Fruit fly (Drosophila melanogaster) whole organism, wandering third instar larva: ENCODE data around the gene trus.
A peak's percentile ranks its signal among the peaks of the same experiment; 100 is the strongest.

Experiments used
- Abd-B ChIP-seq: fragments of >200 bp; optimal IDR thresholded peaks from 2 replicates; lab custom pipeline; 2017; ENCODE audit warnings: missing biosample characterization, missing genetic modification characterization
- CG32264 ChIP-seq: fragments of 200-800 bp; sonication (Bioruptor generic); optimal IDR thresholded peaks from 2 replicates; lab custom pipeline; 2016; ENCODE audit warnings: missing biosample characterization, missing genetic modification characterization
- CG9705 ChIP-seq: fragments of 200-800 bp; sonication (Bioruptor generic); optimal IDR thresholded peaks from 2 replicates; lab custom pipeline; 2018; ENCODE audit warnings: missing biosample characterization, mild to moderate bottlenecking, missing genetic modification characterization
- CrebA ChIP-seq: fragments of 200-800 bp; sonication (Bioruptor generic); optimal IDR thresholded peaks from 2 replicates; lab custom pipeline; 2016; ENCODE audit warnings: missing biosample characterization, mild to moderate bottlenecking, missing genetic modification characterization, borderline replicate concordance
- Dfd ChIP-seq: fragments of >200 bp; optimal IDR thresholded peaks from 2 replicates; lab custom pipeline; 2017; ENCODE audit warnings: missing biosample characterization, missing genetic modification characterization
- Dif ChIP-seq: fragments of 200-275, 200-300 bp; sonication (Bioruptor generic); optimal IDR thresholded peaks from 2 replicates; lab custom pipeline; 2018; ENCODE audit warnings: missing biosample characterization, missing genetic modification characterization; ENCODE audit not compliant: partially characterized antibody
- HLH106 ChIP-seq: fragments of 200-800 bp; optimal IDR thresholded peaks from 3 replicates; lab custom pipeline; 2019; ENCODE audit warnings: missing biosample characterization, mild to moderate bottlenecking, missing genetic modification characterization, moderate library complexity
- Hnf4 ChIP-seq: fragments of 200-800 bp; sonication (Bioruptor generic); optimal IDR thresholded peaks from 2 replicates; lab custom pipeline; 2016; ENCODE audit warnings: missing biosample characterization, mild to moderate bottlenecking, missing genetic modification characterization
- Jra ChIP-seq: sonication (Bioruptor generic); optimal IDR thresholded peaks from 2 replicates; lab custom pipeline; 2016; ENCODE audit warnings: missing biosample characterization, missing genetic modification characterization
- Mio ChIP-seq: sonication (Bioruptor generic); optimal IDR thresholded peaks from 2 replicates; lab custom pipeline; 2016; ENCODE audit warnings: missing biosample characterization, missing genetic modification characterization
- Myc ChIP-seq: fragments of >200 bp; optimal IDR thresholded peaks from 2 replicates; lab custom pipeline; 2017
- OdsH ChIP-seq: fragments of 200-800 bp; sonication (Bioruptor generic); optimal IDR thresholded peaks from 2 replicates; lab custom pipeline; 2016; ENCODE audit warnings: missing biosample characterization, mild to moderate bottlenecking, missing genetic modification characterization
- Rel ChIP-seq, 2 experiments: fragments of 200-800 bp; sonication (Bioruptor generic) in 1 of 2; optimal IDR thresholded peaks; 2 replicates in 1 of 2; 3 replicates in 1 of 2; lab custom pipeline; 2016 to 2019; ENCODE audit warnings: mild to moderate bottlenecking in 2 of 2, missing biosample characterization in 2 of 2, missing genetic modification characterization in 2 of 2, moderate library complexity in 1 of 2
- Sp1 ChIP-seq: fragments of 200-800 bp; sonication (Bioruptor generic); optimal IDR thresholded peaks from 3 replicates; lab custom pipeline; 2019; ENCODE audit warnings: missing biosample characterization, mild to moderate bottlenecking, missing genetic modification characterization, moderate library complexity
- Vsx2 ChIP-seq: fragments of 200-300, 225-300 bp; sonication (Bioruptor generic); optimal IDR thresholded peaks from 2 replicates; lab custom pipeline; 2018; ENCODE audit warnings: missing biosample characterization, missing genetic modification characterization; ENCODE audit not compliant: partially characterized antibody
- brk ChIP-seq: fragments of 200-800 bp; sonication (Bioruptor generic); optimal IDR thresholded peaks from 2 replicates; lab custom pipeline; 2016; ENCODE audit warnings: missing biosample characterization, mild to moderate bottlenecking, missing genetic modification characterization
- dl ChIP-seq, 2 experiments: fragments of 175-275, 200-275 bp in 1 of 2; fragments of 200-275 bp in 1 of 2; sonication (Bioruptor generic); optimal IDR thresholded peaks; lab custom pipeline; 2018; ENCODE audit warnings: mild to moderate bottlenecking in 2 of 2, missing biosample characterization in 2 of 2, missing genetic modification characterization in 2 of 2, moderate library complexity in 2 of 2; ENCODE audit not compliant: partially characterized antibody in 2 of 2, insufficient read depth in 1 of 2
- dsf ChIP-seq: sonication (Bioruptor generic); optimal IDR thresholded peaks from 2 replicates; lab custom pipeline; 2016; ENCODE audit warnings: missing biosample characterization, missing genetic modification characterization, borderline replicate concordance
- ey ChIP-seq: fragments of 200-800 bp; sonication (Bioruptor generic); optimal IDR thresholded peaks from 2 replicates; lab custom pipeline; 2016; ENCODE audit warnings: missing biosample characterization, missing genetic modification characterization
- foxo ChIP-seq, 2 experiments: fragments of 200-800 bp; sonication (Bioruptor generic); optimal IDR thresholded peaks; 2 replicates in 1 of 2; 3 replicates in 1 of 2; lab custom pipeline; 2016 to 2017; ENCODE audit warnings: missing biosample characterization in 2 of 2, missing genetic modification characterization in 2 of 2
- fru ChIP-seq: fragments of 200-800 bp; sonication (Bioruptor generic); optimal IDR thresholded peaks from 3 replicates; lab custom pipeline; 2016; ENCODE audit warnings: missing biosample characterization, mild to moderate bottlenecking, missing genetic modification characterization
- h ChIP-seq: fragments of 200-800 bp; sonication (Bioruptor generic); optimal IDR thresholded peaks from 3 replicates; lab custom pipeline; 2016; ENCODE audit warnings: missing biosample characterization, mild to moderate bottlenecking, missing genetic modification characterization
- jim ChIP-seq: fragments of 175-275, 200-325 bp; sonication (Bioruptor generic); optimal IDR thresholded peaks from 2 replicates; lab custom pipeline; 2016; ENCODE audit warnings: missing biosample characterization, mild to moderate bottlenecking, missing genetic modification characterization
- lola ChIP-seq: fragments of >200 bp; optimal IDR thresholded peaks from 2 replicates; lab custom pipeline; 2017; ENCODE audit warnings: missing biosample characterization, missing genetic modification characterization
- psq ChIP-seq: fragments of 200-800 bp; sonication (Bioruptor generic); optimal IDR thresholded peaks from 3 replicates; lab custom pipeline; 2017; ENCODE audit warnings: missing biosample characterization, mild to moderate bottlenecking, missing genetic modification characterization, moderate library complexity
- rgr ChIP-seq: fragments of 200-800 bp; sonication (Bioruptor generic); optimal IDR thresholded peaks from 3 replicates; lab custom pipeline; 2016; ENCODE audit warnings: missing biosample characterization, mild to moderate bottlenecking, missing genetic modification characterization
- sage ChIP-seq: fragments of 200-800 bp; sonication (Bioruptor generic); optimal IDR thresholded peaks from 2 replicates; lab custom pipeline; 2016; ENCODE audit warnings: missing biosample characterization, mild to moderate bottlenecking, missing genetic modification characterization
- sv ChIP-seq: fragments of 200-800 bp; sonication (Bioruptor generic); optimal IDR thresholded peaks from 3 replicates; lab custom pipeline; 2016; ENCODE audit warnings: missing biosample characterization, missing genetic modification characterization
- usp ChIP-seq: fragments of >200 bp; optimal IDR thresholded peaks from 2 replicates; lab custom pipeline; 2017; ENCODE audit warnings: missing biosample characterization, missing genetic modification characterization
- woc ChIP-seq: sonication (Bioruptor generic); optimal IDR thresholded peaks from 2 replicates; lab custom pipeline; 2016; ENCODE audit warnings: missing biosample characterization, mild to moderate bottlenecking, missing genetic modification characterization

trus gene

DNA sequence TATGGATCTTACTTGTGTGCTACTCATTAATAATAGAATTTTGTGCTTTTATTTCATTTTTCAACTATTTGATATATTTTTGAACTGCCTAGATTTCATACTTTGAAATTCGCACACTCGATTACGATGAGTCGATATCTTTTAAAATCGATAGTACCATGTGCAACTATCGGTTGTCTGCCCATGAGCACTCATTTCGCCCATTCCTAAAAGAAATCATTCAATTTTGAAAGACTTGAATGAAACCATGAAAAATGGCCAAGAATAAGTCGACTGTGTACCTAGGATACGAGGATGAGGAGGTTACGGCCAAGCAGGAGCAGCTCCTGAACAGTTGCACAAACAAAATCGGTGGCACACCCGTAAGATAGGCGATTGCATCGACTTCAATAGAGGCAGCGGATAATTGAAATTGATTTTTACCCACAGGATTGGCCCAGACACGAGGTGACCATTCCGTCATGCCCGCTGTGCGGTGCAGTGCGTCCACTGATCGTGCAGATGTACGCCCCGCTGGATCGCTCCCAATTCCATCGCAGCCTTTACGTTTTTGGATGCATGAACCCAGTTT lies at the start of gene trus:
Gene trus, plus strand, starts transcription at position 204 of the 571 bp plus-strand sequence.
- TF ChIP-seq CrebA (GFP tag; lab: Kevin White, UChicago) (no peak), Mio (GFP tag; lab: Kevin White, UChicago) (no peak), Myc (lab: Kevin White, UChicago) (no peak), Hnf4 (GFP tag; lab: Kevin White, UChicago) (no peak), h (no peak)

DNA sequence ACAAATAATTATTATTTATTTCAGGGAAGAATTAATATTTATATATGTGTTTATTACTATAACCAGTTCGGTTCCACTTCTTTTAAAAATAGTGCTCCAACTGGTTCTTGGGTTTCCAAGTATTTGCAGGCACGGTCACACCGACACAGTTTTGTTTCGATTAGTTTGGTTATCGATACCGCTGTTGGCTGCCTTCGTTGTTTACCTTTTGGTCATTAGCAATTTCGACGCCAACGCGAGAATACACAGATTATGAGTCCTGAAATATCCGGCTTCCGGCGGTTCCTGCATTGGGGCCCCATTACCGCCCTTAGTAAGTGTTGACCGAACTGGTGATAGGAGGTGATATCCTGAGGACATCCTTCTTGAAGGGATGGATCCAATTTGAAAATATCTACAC lies 48.2 kb upstream of the trus start, which contains the start of gene CG5196:
Gene CG5196, plus strand, starts transcription at position 157 of the 400 bp plus-strand sequence.
- TF ChIP-seq Rel (GFP tag; optimal IDR thresholded peaks at IDR 0.05; lab: Kevin White, UChicago): no peak
- TF ChIP-seq Rel (tag; optimal IDR thresholded peaks at IDR 0.05; lab: Kevin White, UChicago): peak; percentile 27
- TF ChIP-seq usp (GFP tag; lab: Kevin White, UChicago): no peak
- no peak for TF ChIP-seq psq
- no peak for TF ChIP-seq dl (GFP tag; optimal IDR thresholded peaks at IDR 0.05; lab: Kevin White, UChicago; ENCODE audit: insufficient read depth in 1 of 2, partially characterized antibody in 2 of 2)
- TF ChIP-seq ey: no peak
- TF ChIP-seq fru (GFP tag; lab: Kevin White, UChicago): peak; percentile 17
- TF ChIP-seq Vsx2 (GFP tag; lab: Kevin White, UChicago): no peak
- TF ChIP-seq sv (GFP tag; lab: Kevin White, UChicago): no peak
- peak; percentile 22 for TF ChIP-seq Sp1 (GFP tag; lab: Kevin White, UChicago)
- TF ChIP-seq brk (GFP tag; lab: Kevin White, UChicago): no peak
- TF ChIP-seq HLH106 (tag; lab: Kevin White, UChicago): peak; percentile 7
- TF ChIP-seq Dfd (GFP tag; lab: Kevin White, UChicago): no peak
- TF ChIP-seq, all 38 proteins: peak for 4

DNA sequence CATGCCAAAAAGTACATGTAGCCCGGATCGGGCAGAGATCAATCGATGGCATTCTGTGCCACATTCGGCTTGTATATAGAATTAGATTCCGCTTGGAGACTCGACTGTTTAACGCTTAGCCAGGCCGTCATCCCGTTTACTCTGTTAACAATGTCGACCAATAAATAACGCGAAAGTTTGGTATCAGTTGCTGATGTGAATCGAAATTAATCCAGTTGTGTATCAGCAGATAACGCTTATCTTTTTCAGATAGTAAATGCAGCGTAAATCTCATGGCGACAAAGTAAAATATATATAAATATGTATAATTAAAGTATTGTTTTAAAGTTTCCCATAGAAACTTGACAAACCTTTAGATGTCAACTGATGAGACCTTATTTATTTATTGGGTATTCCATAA lies 44.9 kb upstream of the trus start:
- no peak for TF ChIP-seq usp (GFP tag; lab: Kevin White, UChicago)
- no peak for TF ChIP-seq HLH106 (tag; lab: Kevin White, UChicago)
- TF ChIP-seq Jra: no peak
- no peak for TF ChIP-seq CG32264 (GFP tag; lab: Kevin White, UChicago)
- TF ChIP-seq h: no peak
- no peak for TF ChIP-seq Dif (GFP tag; lab: Kevin White, UChicago)
- TF ChIP-seq dsf: no peak
- TF ChIP-seq Dfd (GFP tag; lab: Kevin White, UChicago): no peak
- TF ChIP-seq CG9705: no peak
- TF ChIP-seq lola: no peak
- TF ChIP-seq foxo (GFP tag; optimal IDR thresholded peaks at IDR 0.05; lab: Kevin White, UChicago): no peak
- TF ChIP-seq brk (GFP tag; lab: Kevin White, UChicago): no peak
- TF ChIP-seq ey: no peak
- TF ChIP-seq, all 38 proteins: peak for 0

DNA sequence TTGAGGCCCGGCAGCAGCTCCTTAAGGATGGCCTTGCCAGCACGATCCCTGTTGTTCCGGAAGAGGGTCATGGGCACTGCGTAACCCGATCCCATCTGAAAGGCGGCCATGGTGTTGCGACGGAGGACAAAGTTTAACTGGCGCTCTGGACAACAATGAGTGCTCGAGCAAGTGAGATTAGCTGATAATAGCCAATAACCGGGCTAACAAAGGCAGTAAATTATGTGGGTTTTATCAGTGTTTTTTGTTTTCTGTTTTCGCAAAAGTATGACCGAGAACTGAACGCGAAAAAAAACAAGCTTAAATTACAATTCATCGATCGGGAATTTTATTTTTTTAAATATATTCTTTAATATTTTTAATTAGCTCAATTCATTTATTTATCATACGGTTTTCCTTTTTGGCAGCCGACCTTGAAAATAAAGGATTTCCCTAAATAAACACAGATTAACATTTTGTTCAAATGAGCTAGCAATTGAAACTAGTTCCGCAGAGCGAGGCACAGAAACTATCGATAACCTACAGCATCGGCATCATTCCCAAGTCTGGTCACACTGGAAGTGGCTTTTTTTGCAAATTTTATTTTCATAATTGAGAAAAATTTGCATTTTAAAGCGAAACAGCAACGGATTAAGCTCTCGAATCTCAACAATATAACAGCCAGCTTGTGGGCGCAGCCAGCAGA lies 43.0 kb upstream of the trus start, which contains the start of the genes Dip-C and pps:
Gene Dip-C, minus strand, starts transcription at position 486 of the 685 bp plus-strand sequence.
Gene pps, plus strand, starts transcription at position 555 of the 685 bp plus-strand sequence.
- TF ChIP-seq woc (GFP tag; lab: Kevin White, UChicago) (no peak), dsf (no peak), Abd-B (GFP tag; lab: Kevin White, UChicago) (no peak), Dfd (GFP tag; lab: Kevin White, UChicago) (no peak), fru (GFP tag; lab: Kevin White, UChicago) (no peak), OdsH (GFP tag; lab: Kevin White, UChicago) (no peak), CG9705 (no peak), sage (no peak), psq (peak; percentile 4), HLH106 (tag; lab: Kevin White, UChicago) (no peak), Sp1 (GFP tag; lab: Kevin White, UChicago) (peak; percentile 26), Mio (GFP tag; lab: Kevin White, UChicago) (no peak), CrebA (GFP tag; lab: Kevin White, UChicago) (no peak), rgr (no peak), Rel (GFP tag; optimal IDR thresholded peaks at IDR 0.05; lab: Kevin White, UChicago) (no peak), Rel (tag; optimal IDR thresholded peaks at IDR 0.05; lab: Kevin White, UChicago) (peak; percentile 83), dl (GFP tag; optimal IDR thresholded peaks at IDR 0.05; lab: Kevin White, UChicago; ENCODE audit: insufficient read depth in 1 of 2, partially characterized antibody in 2 of 2) (no peak), CG32264 (GFP tag; lab: Kevin White, UChicago) (no peak), jim (GFP tag; lab: Kevin White, UChicago) (no peak), Myc (lab: Kevin White, UChicago) (no peak), sv (GFP tag; lab: Kevin White, UChicago) (no peak)
